Fruit fly (Drosophila melanogaster) whole organism, prepupa: ENCODE results near the gene CG3117.

Experiments used
- Blimp-1 ChIP-seq: fragments of 200-800 bp; sonication (Bioruptor generic); optimal IDR thresholded peaks from 3 replicates; lab custom pipeline; 2017; ENCODE audit warnings: missing biosample characterization, missing genetic modification characterization, mild to moderate bottlenecking, moderate library complexity, missing genetic modification reagents
- CG10631 ChIP-seq: fragments of 200-800 bp; sonication (Bioruptor generic); optimal IDR thresholded peaks from 2 replicates; lab custom pipeline; 2016; ENCODE audit warnings: missing biosample characterization, missing genetic modification characterization
- CG10669 ChIP-seq: fragments of 200-800 bp; sonication (Bioruptor generic); optimal IDR thresholded peaks from 3 replicates; lab custom pipeline; 2018; ENCODE audit warnings: missing biosample characterization, mild to moderate bottlenecking, missing genetic modification characterization, moderate library complexity
- CG11762 ChIP-seq: fragments of 200-800 bp; sonication (Bioruptor generic); optimal IDR thresholded peaks from 3 replicates; lab custom pipeline; 2016; ENCODE audit warnings: missing biosample characterization, missing genetic modification characterization; ENCODE audit not compliant: insufficient read depth
- CG11902 ChIP-seq: fragments of 200-800 bp; sonication (Bioruptor generic); optimal IDR thresholded peaks from 3 replicates; lab custom pipeline; 2016; ENCODE audit warnings: missing biosample characterization, missing genetic modification characterization
- CG15336 ChIP-seq: fragments of 200-800 bp; sonication (Bioruptor generic); IDR thresholded peaks from 2 replicates; pipeline ENCODE4 v1.3.6; 2022; ENCODE audit warnings: missing biosample characterization, missing genetic modification characterization
- CG1621 ChIP-seq: fragments of 200-800 bp; sonication (Bioruptor generic); optimal IDR thresholded peaks from 3 replicates; lab custom pipeline; 2018; ENCODE audit warnings: missing biosample characterization, mild to moderate bottlenecking, missing genetic modification characterization
- CG16779 ChIP-seq: fragments of 200-800 bp; sonication (Bioruptor generic); optimal IDR thresholded peaks from 3 replicates; lab custom pipeline; 2017; ENCODE audit warnings: missing biosample characterization, mild to moderate bottlenecking, missing genetic modification characterization
- CG3032 ChIP-seq: fragments of 200-800 bp; optimal IDR thresholded peaks from 2 replicates; lab custom pipeline; 2019; ENCODE audit warnings: missing biosample characterization, mild to moderate bottlenecking, missing genetic modification characterization, moderate library complexity
- CG31627 ChIP-seq: fragments of 200-800 bp; sonication (Bioruptor generic); optimal IDR thresholded peaks from 3 replicates; lab custom pipeline; 2016; ENCODE audit warnings: missing biosample characterization, missing genetic modification characterization
- CG32006 ChIP-seq: fragments of 200-800 bp; sonication (Bioruptor generic); optimal IDR thresholded peaks from 3 replicates; lab custom pipeline; 2017; ENCODE audit warnings: missing biosample characterization, mild to moderate bottlenecking, missing genetic modification characterization
- CG34406 ChIP-seq: fragments of 200-800 bp; sonication (Bioruptor generic); optimal IDR thresholded peaks from 3 replicates; lab custom pipeline; 2016; ENCODE audit warnings: missing biosample characterization, missing genetic modification characterization
- CG3919 ChIP-seq: fragments of 200-800 bp; sonication (Bioruptor generic); optimal IDR thresholded peaks from 3 replicates; lab custom pipeline; 2016; ENCODE audit warnings: missing biosample characterization, missing genetic modification characterization
- CG4318 ChIP-seq: fragments of 200-800 bp; sonication (Bioruptor generic); optimal IDR thresholded peaks from 3 replicates; lab custom pipeline; 2017; ENCODE audit warnings: missing biosample characterization, mild to moderate bottlenecking, missing genetic modification characterization
- CG6163 ChIP-seq: fragments of 200-800 bp; sonication (Bioruptor generic); IDR thresholded peaks from 3 replicates; pipeline ENCODE4 v1.3.6; 2022; ENCODE audit warnings: missing biosample characterization, missing genetic modification characterization
- CG6792 ChIP-seq: fragments of 200-800 bp; sonication (Bioruptor generic); optimal IDR thresholded peaks from 3 replicates; lab custom pipeline; 2016; ENCODE audit warnings: missing biosample characterization, missing genetic modification characterization
- CG6808 ChIP-seq: fragments of 200-800 bp; sonication (Bioruptor generic); optimal IDR thresholded peaks from 3 replicates; lab custom pipeline; 2017; ENCODE audit warnings: missing biosample characterization, missing genetic modification characterization, mild to moderate bottlenecking, moderate library complexity, missing genetic modification reagents
- CG8319 ChIP-seq: fragments of 200-800 bp; sonication (Bioruptor generic); optimal IDR thresholded peaks from 3 replicates; lab custom pipeline; 2016; ENCODE audit warnings: missing biosample characterization, missing genetic modification characterization
- CG8632 ChIP-seq: fragments of 200-800 bp; sonication (Bioruptor generic); optimal IDR thresholded peaks from 3 replicates; lab custom pipeline; 2016; ENCODE audit warnings: missing biosample characterization, missing genetic modification characterization
- CG9139 ChIP-seq: fragments of 200-800 bp; sonication (Bioruptor generic); optimal IDR thresholded peaks from 3 replicates; lab custom pipeline; 2017; ENCODE audit warnings: missing biosample characterization, mild to moderate bottlenecking, missing genetic modification characterization
- Eip78C ChIP-seq: fragments of 200-800 bp; sonication (Bioruptor generic); peaks from one replicate; lab custom pipeline; 2016; ENCODE audit warnings: missing biosample characterization, missing genetic modification characterization
- Eip93F ChIP-seq: fragments of 200-800 bp; sonication (Bioruptor generic); optimal IDR thresholded peaks from 2 replicates; lab custom pipeline; 2016; ENCODE audit warnings: missing biosample characterization, mild to moderate bottlenecking, missing genetic modification characterization
- Ets96B ChIP-seq: fragments of 200-800 bp; optimal IDR thresholded peaks from 2 replicates; lab custom pipeline; 2019; ENCODE audit warnings: missing biosample characterization, mild to moderate bottlenecking, missing genetic modification characterization, moderate library complexity
- Hr38 ChIP-seq: sonication (Bioruptor generic); optimal IDR thresholded peaks from 2 replicates; lab custom pipeline; 2016; ENCODE audit warnings: missing biosample characterization, missing genetic modification characterization
- Hr4 ChIP-seq: fragments of 200-800 bp; sonication (Bioruptor generic); optimal IDR thresholded peaks from 3 replicates; lab custom pipeline; 2016; ENCODE audit warnings: missing biosample characterization, missing genetic modification characterization
- Met ChIP-seq: fragments of 200-800 bp; sonication (Bioruptor generic); optimal IDR thresholded peaks from 3 replicates; lab custom pipeline; 2016; ENCODE audit warnings: missing biosample characterization, missing genetic modification characterization
- OdsH ChIP-seq: fragments of 200-800 bp; sonication (Bioruptor generic); optimal IDR thresholded peaks from 3 replicates; lab custom pipeline; 2016; ENCODE audit warnings: missing biosample characterization, missing genetic modification characterization
- Smox ChIP-seq: fragments of 200-800 bp; sonication (Bioruptor generic); optimal IDR thresholded peaks from 3 replicates; lab custom pipeline; 2016; ENCODE audit warnings: missing biosample characterization, missing genetic modification characterization
- Sox14 ChIP-seq: fragments of 200-800 bp; sonication (Bioruptor generic); optimal IDR thresholded peaks from 3 replicates; lab custom pipeline; 2016; ENCODE audit warnings: missing biosample characterization, missing genetic modification characterization
- Sox15 ChIP-seq: fragments of 200-800 bp; sonication (Bioruptor generic); optimal IDR thresholded peaks from 3 replicates; lab custom pipeline; 2016; ENCODE audit warnings: missing biosample characterization, missing genetic modification characterization
- achi ChIP-seq: fragments of 200-800 bp; sonication (Bioruptor generic); optimal IDR thresholded peaks from 3 replicates; lab custom pipeline; 2016; ENCODE audit warnings: missing biosample characterization, missing genetic modification characterization
- dac ChIP-seq: fragments of 200-800 bp; sonication (Bioruptor generic); optimal IDR thresholded peaks from 2 replicates; lab custom pipeline; 2017; ENCODE audit warnings: missing biosample characterization, mild to moderate bottlenecking, missing genetic modification characterization
- dsx ChIP-seq: fragments of 200-800 bp; optimal IDR thresholded peaks from 3 replicates; lab custom pipeline; 2019; ENCODE audit warnings: missing biosample characterization, mild to moderate bottlenecking, missing genetic modification characterization, moderate library complexity; ENCODE audit not compliant: poor library complexity, severe bottlenecking
- eg ChIP-seq: fragments of 200-800 bp; sonication (Bioruptor generic); IDR thresholded peaks from 3 replicates; pipeline ENCODE4 v1.3.6; 2022; ENCODE audit warnings: missing biosample characterization, missing genetic modification characterization
- esn ChIP-seq: fragments of 200-800 bp; sonication (Bioruptor generic); optimal IDR thresholded peaks from 2 replicates; lab custom pipeline; 2016; ENCODE audit warnings: missing biosample characterization, mild to moderate bottlenecking, missing genetic modification characterization, moderate library complexity
- fd59A ChIP-seq: fragments of 200-800 bp; sonication (Bioruptor generic); optimal IDR thresholded peaks from 2 replicates; lab custom pipeline; 2017; ENCODE audit warnings: missing biosample characterization, mild to moderate bottlenecking, missing genetic modification characterization, missing genetic modification reagents
- fkh ChIP-seq: fragments of 200-800 bp; sonication (Bioruptor generic); optimal IDR thresholded peaks from 3 replicates; lab custom pipeline; 2017; ENCODE audit warnings: missing biosample characterization, mild to moderate bottlenecking, missing genetic modification characterization, moderate library complexity
- lz ChIP-seq: fragments of 200-800 bp; sonication (Bioruptor generic); optimal IDR thresholded peaks from 3 replicates; lab custom pipeline; 2016; ENCODE audit warnings: missing biosample characterization, missing genetic modification characterization
- net ChIP-seq: fragments of 200-800 bp; sonication (Bioruptor generic); optimal IDR thresholded peaks from 3 replicates; lab custom pipeline; 2016; ENCODE audit warnings: missing biosample characterization, missing genetic modification characterization
- pdm3 ChIP-seq: fragments of 200-800 bp; sonication (Bioruptor generic); optimal IDR thresholded peaks from 3 replicates; lab custom pipeline; 2016; ENCODE audit warnings: missing biosample characterization, missing genetic modification characterization
- salr ChIP-seq, 2 experiments: fragments of 200-800 bp; sonication (Bioruptor generic); optimal IDR thresholded peaks; 3 replicates each; lab custom pipeline; 2016 to 2018; ENCODE audit warnings: missing biosample characterization in 2 of 2, missing genetic modification characterization in 2 of 2, mild to moderate bottlenecking in 1 of 2
- ss ChIP-seq, 2 experiments: fragments of 200-800 bp; sonication (Bioruptor generic); optimal IDR thresholded peaks; 2 replicates in 1 of 2; 3 replicates in 1 of 2; lab custom pipeline; 2017 to 2018; ENCODE audit warnings: mild to moderate bottlenecking in 2 of 2, missing biosample characterization in 2 of 2, missing genetic modification characterization in 2 of 2, moderate library complexity in 1 of 2
- svp ChIP-seq: fragments of 200-800 bp; sonication (Bioruptor generic); peaks from one replicate; lab custom pipeline; 2016; ENCODE audit warnings: missing biosample characterization, missing genetic modification characterization
- topi ChIP-seq: fragments of 200-800 bp; sonication (Bioruptor generic); optimal IDR thresholded peaks from 3 replicates; lab custom pipeline; 2016; ENCODE audit warnings: missing biosample characterization, missing genetic modification characterization

CG3117 gene

DNA sequence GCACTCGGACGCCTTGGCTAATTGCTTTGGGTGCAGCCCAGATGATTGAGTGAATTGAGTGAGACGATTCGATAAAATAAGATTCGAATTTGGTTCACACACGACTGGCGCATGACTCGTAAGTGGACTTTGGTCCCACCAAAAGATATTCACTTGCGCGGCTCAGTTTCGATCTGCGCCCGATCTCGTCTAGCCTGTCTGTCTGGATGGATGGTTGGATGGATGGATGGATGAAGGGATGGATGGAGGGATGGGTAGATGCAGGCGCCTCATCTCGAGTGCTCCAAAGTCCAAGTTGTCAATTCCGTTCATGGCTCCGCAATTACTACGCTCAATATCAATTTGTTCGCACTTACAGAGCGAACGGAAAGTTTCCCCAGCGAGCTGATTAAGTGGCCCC, 44.5 kb downstream of the CG3117 start (continued):
- TF ChIP-seq pdm3 (GFP tag; lab: Kevin White, UChicago) (no peak), salr (GFP tag; optimal IDR thresholded peaks at IDR 0.05; lab: Kevin White, UChicago) (no peak), Smox (GFP tag; lab: Kevin White, UChicago) (no peak), CG11902 (GFP tag; lab: Kevin White, UChicago) (no peak), svp (GFP tag; lab: Kevin White, UChicago) (peak; percentile 10), CG6163 (GFP tag; lab: Robert Waterston, UW) (no peak; the same call in 2 of the 3 replicates), CG6808 (peak; percentile 84), esn (GFP tag; lab: Kevin White, UChicago) (no peak), dac (GFP tag; lab: Kevin White, UChicago) (no peak), CG34406 (GFP tag; lab: Kevin White, UChicago) (no peak), CG4318 (GFP tag; lab: Kevin White, UChicago) (no peak), Sox15 (no peak), CG1621 (tag; lab: Kevin White, UChicago) (peak; percentile 55), CG3919 (peak; percentile 43), Hr38 (GFP tag; lab: Kevin White, UChicago) (peak; percentile 27), CG8632 (GFP tag; lab: Kevin White, UChicago) (no peak), CG9139 (GFP tag; lab: Kevin White, UChicago) (peak; percentile 88), CG16779 (tag; lab: Kevin White, UChicago) (peak; percentile 39), CG10669 (GFP tag; lab: Kevin White, UChicago) (peak; percentile 57), CG32006 (no peak)

DNA sequence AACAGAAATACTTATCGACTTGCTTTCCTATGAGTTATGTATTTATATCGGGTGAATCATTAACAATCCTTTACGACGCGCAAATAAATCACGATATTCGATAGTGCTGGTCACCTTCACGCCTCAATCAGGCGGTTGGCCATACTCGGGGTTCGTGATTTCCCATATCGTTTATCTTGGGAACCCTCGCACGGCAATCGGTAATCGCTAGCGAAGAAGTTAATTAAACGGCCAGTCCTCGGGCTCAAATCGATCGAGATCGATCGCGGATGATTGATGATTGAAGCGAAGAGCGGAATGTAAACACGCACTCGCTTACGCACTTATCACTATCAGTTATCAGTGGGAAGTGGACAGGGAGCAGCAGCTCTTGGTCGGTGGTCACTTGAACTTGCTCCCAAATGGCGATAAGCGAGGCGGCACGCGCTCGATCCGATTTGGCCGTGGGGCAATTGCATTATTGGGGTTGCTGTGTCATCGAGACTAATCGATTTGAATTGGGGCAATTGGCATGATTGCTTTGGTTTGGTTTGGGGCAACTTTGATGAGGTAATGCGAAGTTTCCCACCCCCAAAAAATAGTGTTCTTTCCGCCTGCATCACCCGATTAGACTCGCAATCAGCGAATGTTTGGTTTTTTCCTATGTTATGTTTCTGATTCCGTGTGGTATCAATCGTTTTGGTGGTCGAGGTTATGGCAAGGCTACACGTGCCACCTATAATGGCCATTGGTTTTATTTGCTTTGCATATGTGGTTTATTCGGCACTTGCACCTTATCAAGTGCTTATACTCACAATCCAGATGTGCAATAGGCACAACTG, 45.8 kb downstream of the CG3117 start:
- no peak for TF ChIP-seq ss (GFP tag; optimal IDR thresholded peaks at IDR 0.05; lab: Kevin White, UChicago)
- no peak for TF ChIP-seq dac (GFP tag; lab: Kevin White, UChicago)
- TF ChIP-seq svp (GFP tag; lab: Kevin White, UChicago): peak; percentile 91
- TF ChIP-seq, all 60 proteins: peak for 1

DNA sequence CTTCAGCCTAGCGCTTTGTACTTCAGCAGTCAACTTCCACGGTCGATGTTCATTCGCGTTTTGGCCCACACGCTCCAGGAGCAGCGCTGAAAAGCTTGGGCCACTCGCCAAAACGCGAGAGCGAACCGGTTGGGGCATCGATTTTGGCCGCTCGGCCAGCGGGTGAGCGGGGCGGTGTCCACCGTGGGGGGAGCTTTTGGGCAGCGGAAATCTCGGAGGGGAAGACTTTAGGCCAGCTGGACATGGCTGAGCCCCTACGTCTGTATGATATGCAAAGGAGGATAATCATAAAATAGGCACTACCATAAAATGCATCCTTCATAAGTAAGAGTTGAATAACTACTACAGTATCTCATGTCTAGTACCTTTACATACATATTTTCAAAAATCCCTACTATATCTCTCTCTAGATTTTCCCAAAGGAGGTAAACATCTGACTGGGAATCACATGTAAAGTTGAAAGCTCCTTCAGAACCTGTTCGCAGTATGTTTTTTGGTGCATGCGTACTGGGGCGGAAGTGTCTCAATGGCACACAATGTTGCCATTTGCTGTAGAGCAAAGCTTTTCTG, 47.0 kb downstream of the CG3117 start, which contains the start of gene Syt1:
Gene Syt1, minus strand, starts transcription at position 71 of the 570 bp plus-strand sequence.
- TF ChIP-seq CG15336 (GFP tag; lab: Robert Waterston, UW) (peak; percentile 18; the same call in 1 of the 2 replicates), fd59A (GFP tag; lab: Kevin White, UChicago) (no peak), lz (GFP tag; lab: Kevin White, UChicago) (no peak), CG11902 (GFP tag; lab: Kevin White, UChicago) (no peak), Sox15 (no peak), CG8319 (GFP tag; lab: Kevin White, UChicago) (no peak), Eip93F (GFP tag; lab: Kevin White, UChicago) (no peak), eg (GFP tag; lab: Robert Waterston, UW) (0 out of 3 replicates have a peak, but pooled peaks have one; percentile 13), CG16779 (tag; lab: Kevin White, UChicago) (no peak), CG3919 (no peak), Ets96B (tag; lab: Kevin White, UChicago) (no peak), topi (GFP tag; lab: Kevin White, UChicago) (no peak), CG31627 (GFP tag; lab: Kevin White, UChicago) (no peak), Sox14 (GFP tag; lab: Kevin White, UChicago) (no peak), CG6163 (GFP tag; lab: Robert Waterston, UW) (peak; percentile 51; the same call in 1 of the 3 replicates), achi (GFP tag; lab: Kevin White, UChicago) (no peak), CG6792 (no peak), dac (GFP tag; lab: Kevin White, UChicago) (no peak), CG3032 (tag; lab: Kevin White, UChicago) (no peak), Met (GFP tag; lab: Kevin White, UChicago) (no peak), Eip78C (GFP tag; lab: Kevin White, UChicago) (peak; percentile 66), svp (GFP tag; lab: Kevin White, UChicago) (peak; percentile 28), CG11762 (GFP tag; lab: Kevin White, UChicago) (no peak), CG8632 (GFP tag; lab: Kevin White, UChicago) (no peak), Hr4 (GFP tag; lab: Kevin White, UChicago) (peak; percentile 8), CG10631 (no peak), OdsH (GFP tag; lab: Kevin White, UChicago) (no peak), net (no peak), salr (GFP tag; optimal IDR thresholded peaks at IDR 0.05; lab: Kevin White, UChicago) (no peak), Blimp-1 (GFP tag; lab: Kevin White, UChicago) (no peak), CG6808 (no peak), fkh (GFP tag; lab: Kevin White, UChicago) (no peak), dsx (peak; percentile 28)
